Worm (Caenorhabditis elegans) whole organism, young adult: ENCODE results near the gene K09C8.2.

ENCODE experiments used
- F49E8.2 ChIP-seq: sonication (generic microtip); optimal IDR thresholded peaks from 3 replicates; lab custom pipeline; 2017; ENCODE audit warnings: missing genetic modification characterization, mild to moderate bottlenecking, missing compliant biosample characterization, antibody characterized with exemption, moderate library complexity; ENCODE audit not compliant: insufficient read depth
- K11D2.4 ChIP-seq: fragments of 200-800 bp; sonication (Bioruptor generic); IDR thresholded peaks from 2 replicates; pipeline ENCODE4 v1.3.6; 2022; ENCODE audit warnings: missing genetic modification reagents, missing genetic modification characterization, missing compliant biosample characterization
- Y67H2A.10 ChIP-seq: fragments of 200-800 bp; sonication (Bioruptor generic); conservative IDR thresholded peaks from 2 replicates; pipeline ENCODE4 v1.3.6; 2022; ENCODE audit warnings: missing genetic modification reagents, missing genetic modification characterization, missing compliant biosample characterization
- lin-35 ChIP-seq, 3 experiments: fragments of 150-350 bp in 2 of 3; sonication (generic microtip) in 1 of 3; optimal IDR thresholded peaks; 2 replicates each; lab custom pipeline; 2014 to 2018; ENCODE audit warnings: missing biosample characterization in 3 of 3, missing genetic modification characterization in 3 of 3, missing genetic modification reagents in 3 of 3
- pha-4 ChIP-seq: fragments of 150-350 bp; sonication (generic microtip); optimal IDR thresholded peaks from 2 replicates; lab custom pipeline; 2014; ENCODE audit warnings: missing biosample characterization, missing genetic modification reagents, missing genetic modification characterization
- rec-8 ChIP-seq, 2 experiments: sonication (generic microtip); optimal IDR thresholded peaks; 2 replicates each; lab custom pipeline; 2016; ENCODE audit warnings: mild to moderate bottlenecking in 2 of 2, missing genetic modification characterization in 2 of 2, missing genetic modification reagents in 2 of 2, missing genotype in 2 of 2, missing biosample characterization in 1 of 2, missing compliant biosample characterization in 1 of 2, moderate library complexity in 1 of 2
- rpc-1 ChIP-seq, 2 experiments: fragments of 150-350 bp in 1 of 2; sonication (generic microtip) in 1 of 2; optimal IDR thresholded peaks; 2 replicates each; lab custom pipeline; 2014 to 2018; ENCODE audit warnings: missing biosample characterization in 1 of 2, missing genetic modification characterization in 1 of 2, missing genetic modification reagents in 1 of 2, missing genotype in 1 of 2
- snpc-4 ChIP-seq, 5 experiments: fragments of 150-350 bp in 1 of 5; sonication (generic microtip) in 4 of 5; optimal IDR thresholded peaks; 2 replicates each; lab custom pipeline; 2014 to 2018; ENCODE audit warnings: missing genetic modification characterization in 5 of 5, missing biosample characterization in 3 of 5, antibody characterized with exemption in 2 of 5, mild to moderate bottlenecking in 2 of 5, missing compliant biosample characterization in 2 of 5, missing genotype in 2 of 5, moderate library complexity in 2 of 5, missing genetic modification reagents in 1 of 5
- tbx-9 ChIP-seq: sonication (generic microtip); optimal IDR thresholded peaks from 2 replicates; lab custom pipeline; 2016; ENCODE audit warnings: borderline replicate concordance, missing genetic modification characterization, inconsistent platforms, missing compliant biosample characterization
- unc-130 ChIP-seq: sonication (generic microtip); optimal IDR thresholded peaks from 2 replicates; lab custom pipeline; 2016; ENCODE audit warnings: missing genetic modification reagents, missing genetic modification characterization, missing compliant biosample characterization
- zfh-2 ChIP-seq: fragments of 200-800 bp; sonication (Bioruptor generic); conservative IDR thresholded peaks from 2 replicates; pipeline ENCODE4 v1.3.6; 2022; ENCODE audit warnings: missing genetic modification reagents, missing genetic modification characterization, missing compliant biosample characterization

DNA sequence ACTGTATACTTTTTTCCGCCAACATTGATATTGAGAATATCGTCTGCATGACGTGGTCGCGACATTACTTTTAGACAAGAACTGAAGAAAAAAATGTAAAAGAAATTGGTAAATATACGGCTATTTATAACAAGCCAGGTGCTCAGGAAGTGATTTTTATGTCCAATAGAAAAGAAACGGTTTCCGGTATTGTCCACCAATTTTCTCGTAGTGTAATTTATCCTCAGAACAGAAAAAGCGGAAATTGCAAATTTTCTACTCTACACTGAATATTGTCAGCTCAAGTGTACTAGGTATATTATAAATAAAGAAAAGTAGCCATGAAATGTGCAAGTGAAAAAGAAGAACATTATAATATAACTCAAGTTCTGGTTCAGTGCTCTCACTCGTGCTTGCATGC, 39.9 kb downstream of the K09C8.2 start, which contains the start of gene F59F3.6:
- no peak for TF ChIP-seq Y67H2A.10 (GFP tag; lab: Robert Waterston, UW)
- TF ChIP-seq rec-8 (tag; optimal IDR thresholded peaks at IDR 0.05; lab: Kevin White, UChicago) = no peak
- no peak for TF ChIP-seq rpc-1 (optimal IDR thresholded peaks at IDR 0.05; lab: Kevin White, UChicago)
- no peak for TF ChIP-seq rpc-1 (tag; optimal IDR thresholded peaks at IDR 0.05; lab: Kevin White, UChicago)
- TF ChIP-seq F49E8.2 (tag; lab: Kevin White, UChicago) = no peak
- TF ChIP-seq unc-130 (GFP tag; lab: Kevin White, UChicago) = no peak
- no peak for TF ChIP-seq tbx-9 (tag; lab: Kevin White, UChicago)
- no peak for TF ChIP-seq snpc-4 (GFP tag; optimal IDR thresholded peaks at IDR 0.05; lab: Kevin White, UChicago)
- TF ChIP-seq snpc-4 (tag; optimal IDR thresholded peaks at IDR 0.05; lab: Kevin White, UChicago) = no peak
- TF ChIP-seq pha-4 (tag; lab: Kevin White, UChicago) = no peak
- TF ChIP-seq K11D2.4 (GFP tag; lab: Robert Waterston, UW) = no peak
- TF ChIP-seq zfh-2 (GFP tag; lab: Robert Waterston, UW) = no peak
- TF ChIP-seq lin-35 (GFP tag; optimal IDR thresholded peaks at IDR 0.05; lab: Kevin White, UChicago) = no peak
